Fruit fly (Drosophila melanogaster): ENCODE results near the gene Rpt4R.

The Rpt4R gene

dm6 chr3L:11992960-11993359, 51.2 kb downstream of the Rpt4R start, which contains the start of gene viaf (continued):
- peak; percentile 23 for TF ChIP-seq Ets97D (GFP tag; optimal IDR thresholded peaks at IDR 0.05)
- TF ChIP-seq Sox102F (GFP tag; optimal IDR thresholded peaks at IDR 0.05) = peak; percentile 51
- peak; percentile 25 for TF ChIP-seq Jarid2 (GFP tag; optimal IDR thresholded peaks at IDR 0.05)
- peak; percentile 1 for TF ChIP-seq chn (GFP tag; optimal IDR thresholded peaks at IDR 0.05)
- no peak for TF ChIP-seq fd102C (GFP tag; optimal IDR thresholded peaks at IDR 0.05)
- peak; percentile 30 for TF ChIP-seq fd3F (GFP tag; optimal IDR thresholded peaks at IDR 0.05)
- TF ChIP-seq jigr1 (GFP tag; IDR thresholded peaks at IDR 0.05) = peak; percentile 75; the same call in 2 of the 3 replicates
- peak; percentile 72; the same call in 3 of the 4 replicates for TF ChIP-seq Gug (GFP tag; IDR thresholded peaks at IDR 0.05)
- TF ChIP-seq CG10654 (GFP tag; optimal IDR thresholded peaks at IDR 0.05) = peak; percentile 49
- TF ChIP-seq lbe (GFP tag; optimal IDR thresholded peaks at IDR 0.05) = peak; percentile 48
- TF ChIP-seq CG6272 (GFP tag; IDR thresholded peaks at IDR 0.05) = peak; percentile 34
- TF ChIP-seq CG1602 (GFP tag; optimal IDR thresholded peaks at IDR 0.05) = peak; percentile 63
- TF ChIP-seq Optix (GFP tag; IDR thresholded peaks at IDR 0.05) = no peak
- peak; percentile 57 for TF ChIP-seq ind (GFP tag; optimal IDR thresholded peaks at IDR 0.05)
- TF ChIP-seq zfh2 (GFP tag; optimal IDR thresholded peaks at IDR 0.05) = peak; percentile 36
- TF ChIP-seq tna (GFP tag; IDR thresholded peaks at IDR 0.05; ENCODE audit: partially characterized antibody) = peak; percentile 86
- peak; percentile 42; the same call in 1 of the 2 replicates for TF ChIP-seq cas (GFP tag; IDR thresholded peaks at IDR 0.05)
- peak; percentile 91 for TF ChIP-seq CG42726 (GFP tag; IDR thresholded peaks at IDR 0.05; ENCODE audit: partially characterized antibody)
- TF ChIP-seq bab2 (GFP tag; optimal IDR thresholded peaks at IDR 0.05) = peak; percentile 18
- TF ChIP-seq E2f2 (GFP tag; IDR thresholded peaks at IDR 0.05) = peak; percentile 58; the same call in 1 of the 2 replicates
- peak; percentile 26 for TF ChIP-seq CG12299 (tag; optimal IDR thresholded peaks at IDR 0.05)
- no peak for TF ChIP-seq CG15601 (tag; optimal IDR thresholded peaks at IDR 0.05)
- TF ChIP-seq dmrt11E (tag; optimal IDR thresholded peaks at IDR 0.05) = peak; percentile 55
- TF ChIP-seq zfh1 (GFP tag; IDR thresholded peaks at IDR 0.05) = peak; percentile 61; the same call in 1 of the 3 replicates
- peak; percentile 52 for TF ChIP-seq Max (GFP tag; optimal IDR thresholded peaks at IDR 0.05)
- peak; percentile 25; the same call in 1 of the 2 replicates for TF ChIP-seq CG14014 (GFP tag; IDR thresholded peaks at IDR 0.05)
- peak; percentile 45 for TF ChIP-seq Ssrp (tag; optimal IDR thresholded peaks at IDR 0.05)
- TF ChIP-seq CG10267 (tag; optimal IDR thresholded peaks at IDR 0.05) = peak; percentile 70
- no peak for TF ChIP-seq repo (GFP tag; optimal IDR thresholded peaks at IDR 0.05)
- TF ChIP-seq nau (GFP tag; optimal IDR thresholded peaks at IDR 0.05) = no peak
- TF ChIP-seq mirr (GFP tag; optimal IDR thresholded peaks at IDR 0.05) = no peak
- TF ChIP-seq gfzf (GFP tag; optimal IDR thresholded peaks at IDR 0.05) = peak; percentile 8
- no peak for TF ChIP-seq rib (GFP tag; IDR thresholded peaks at IDR 0.05)
- no peak for TF ChIP-seq br (optimal IDR thresholded peaks at IDR 0.05)
- TF ChIP-seq nmo (GFP tag; optimal IDR thresholded peaks at IDR 0.05) = peak; percentile 73
- peak; percentile 65 for TF ChIP-seq CG30020 (tag; optimal IDR thresholded peaks at IDR 0.05)
- TF ChIP-seq CoRest (tag; optimal IDR thresholded peaks at IDR 0.05) = peak; percentile 60
- TF ChIP-seq CG17829 (tag; optimal IDR thresholded peaks at IDR 0.05) = peak; percentile 81
- no peak for TF ChIP-seq bigmax (GFP tag; optimal IDR thresholded peaks at IDR 0.05)
- peak; percentile 30 for TF ChIP-seq zen (tag; optimal IDR thresholded peaks at IDR 0.05)
- TF ChIP-seq Dbx (GFP tag; IDR thresholded peaks at IDR 0.05) = 0 out of 3 replicates have a peak, but pooled peaks have one; percentile 39
- TF ChIP-seq Spps (tag; optimal IDR thresholded peaks at IDR 0.05) = peak; percentile 20
- TF ChIP-seq NC2β (GFP tag; optimal IDR thresholded peaks at IDR 0.05) = peak; percentile 6
- TF ChIP-seq sisA (GFP tag; IDR thresholded peaks at IDR 0.05) = peak; percentile 35; the same call in 1 of the 2 replicates
- no peak for TF ChIP-seq BtbVII (GFP tag; optimal IDR thresholded peaks at IDR 0.05)
- TF ChIP-seq gt (GFP tag; IDR thresholded peaks at IDR 0.05) = no peak
- peak; percentile 70 for TF ChIP-seq HmgZ (tag; optimal IDR thresholded peaks at IDR 0.05)
- peak; percentile 49 for TF ChIP-seq al (GFP tag; IDR thresholded peaks at IDR 0.05)
- TF ChIP-seq HLH54F (GFP tag; optimal IDR thresholded peaks at IDR 0.05) = no peak
- peak; percentile 31 for TF ChIP-seq mam (GFP tag; optimal IDR thresholded peaks at IDR 0.05)
- peak; percentile 64 for TF ChIP-seq CG13424 (tag; optimal IDR thresholded peaks at IDR 0.05)

Data from whole organism, embryonic.